Fruit fly (Drosophila melanogaster) whole organism, embryonic: ENCODE results near the gene CG42397.
A peak's percentile ranks its signal among the peaks of the same experiment; 100 is the strongest.

Experiments
- Ada2b ChIP-seq: fragments of 200-800 bp; sonication (Bioruptor generic); IDR thresholded peaks from 2 replicates; pipeline ENCODE4 v1.3.6; 2022; ENCODE audit warnings: missing biosample characterization, missing genetic modification characterization
- Antp ChIP-seq: fragments of 200-800 bp; sonication (Bioruptor generic); optimal IDR thresholded peaks from 3 replicates; lab custom pipeline; 2016; ENCODE audit warnings: missing biosample characterization, missing genetic modification characterization
- Bdp1 ChIP-seq: fragments of 200-800 bp; sonication (Bioruptor generic); optimal IDR thresholded peaks from 3 replicates; lab custom pipeline; 2016; ENCODE audit warnings: missing biosample characterization, missing genetic modification characterization
- CG11085 ChIP-seq: fragments of 200-800 bp; sonication (Bioruptor generic); IDR thresholded peaks from 2 replicates; pipeline ENCODE4 v1.3.6; 2022; ENCODE audit warnings: missing biosample characterization, missing genetic modification characterization
- CG1233 ChIP-seq: fragments of 200-800 bp; sonication (Bioruptor generic); optimal IDR thresholded peaks from 4 replicates; lab custom pipeline; 2018; ENCODE audit warnings: missing biosample characterization, mild to moderate bottlenecking, missing genetic modification characterization
- CG14014 ChIP-seq: fragments of 200-800 bp; sonication (Bioruptor generic); IDR thresholded peaks from 2 replicates; pipeline ENCODE4 v1.3.6; 2022; ENCODE audit warnings: missing biosample characterization, missing genetic modification characterization
- CG14710 ChIP-seq: fragments of 200-800 bp; sonication (Bioruptor generic); optimal IDR thresholded peaks from 3 replicates; lab custom pipeline; 2019; ENCODE audit warnings: missing biosample characterization, mild to moderate bottlenecking, missing genetic modification characterization, moderate library complexity
- CG16863 ChIP-seq: fragments of 200-800 bp; sonication (Bioruptor generic); optimal IDR thresholded peaks from 3 replicates; lab custom pipeline; 2016; ENCODE audit warnings: missing biosample characterization, missing genetic modification characterization
- CG18011 ChIP-seq: fragments of 200-800 bp; sonication (Bioruptor generic); optimal IDR thresholded peaks from 2 replicates; lab custom pipeline; 2017; ENCODE audit warnings: missing biosample characterization, missing genetic modification characterization, mild to moderate bottlenecking, moderate library complexity, missing genotype
- CG30020 ChIP-seq: fragments of 200-800 bp; optimal IDR thresholded peaks from 2 replicates; lab custom pipeline; 2019; ENCODE audit warnings: missing biosample characterization, mild to moderate bottlenecking, missing genetic modification characterization, moderate library complexity
- CG31224 ChIP-seq: fragments of 200-800 bp; sonication (Bioruptor generic); IDR thresholded peaks from 2 replicates; pipeline ENCODE4 v1.3.6; 2022; ENCODE audit warnings: missing biosample characterization, missing genetic modification characterization
- CG3163 ChIP-seq: fragments of 200-800 bp; sonication (Bioruptor generic); optimal IDR thresholded peaks from 3 replicates; lab custom pipeline; 2016; ENCODE audit warnings: missing biosample characterization, missing genetic modification characterization
- CG32772 ChIP-seq: fragments of 200-800 bp; sonication (Bioruptor generic); IDR thresholded peaks from 2 replicates; pipeline ENCODE4 v1.3.6; 2022; ENCODE audit warnings: missing biosample characterization, missing genetic modification characterization
- CG6272 ChIP-seq: fragments of 200-800 bp; sonication (Bioruptor generic); IDR thresholded peaks from 2 replicates; pipeline ENCODE4 v1.3.6; 2022; ENCODE audit warnings: missing biosample characterization, missing genetic modification characterization
- CG6765 ChIP-seq: fragments of 200-800 bp; sonication (Bioruptor generic); optimal IDR thresholded peaks from 3 replicates; lab custom pipeline; 2017; ENCODE audit warnings: missing biosample characterization, mild to moderate bottlenecking, missing genetic modification characterization
- CG6791 ChIP-seq: fragments of 200-800 bp; sonication (Bioruptor generic); IDR thresholded peaks from 3 replicates; pipeline ENCODE4 v1.3.6; 2022; ENCODE audit warnings: missing biosample characterization, missing genetic modification characterization; ENCODE audit not compliant: partially characterized antibody
- CG7786 ChIP-seq: fragments of 200-800 bp; sonication (Bioruptor generic); optimal IDR thresholded peaks from 2 replicates; lab custom pipeline; 2016; ENCODE audit warnings: missing biosample characterization, missing genetic modification characterization
- CG8765 ChIP-seq: fragments of 200-800 bp; sonication (Bioruptor generic); IDR thresholded peaks from 2 replicates; pipeline ENCODE4 v1.3.6; 2022; ENCODE audit warnings: missing biosample characterization, missing genetic modification characterization
- CG9817 ChIP-seq: fragments of 200-800 bp; sonication (Bioruptor generic); optimal IDR thresholded peaks from 2 replicates; lab custom pipeline; 2018; ENCODE audit warnings: missing biosample characterization, mild to moderate bottlenecking, missing genetic modification characterization, moderate library complexity
- Dbx ChIP-seq: fragments of 200-800 bp; sonication (Bioruptor generic); IDR thresholded peaks from 3 replicates; pipeline ENCODE4 v1.3.6; 2022; ENCODE audit warnings: missing biosample characterization, missing genetic modification characterization
- Dp ChIP-seq: fragments of 200-800 bp; sonication (Bioruptor generic); optimal IDR thresholded peaks from 2 replicates; lab custom pipeline; 2018; ENCODE audit warnings: missing biosample characterization, mild to moderate bottlenecking, missing genetic modification characterization, moderate library complexity
- Dref ChIP-seq: fragments of 200-800 bp; sonication (Bioruptor generic); IDR thresholded peaks from 2 replicates; pipeline ENCODE4 v1.3.6; 2022; ENCODE audit warnings: missing biosample characterization, missing genetic modification characterization
- Ets65A ChIP-seq: fragments of 200-800 bp; sonication (Bioruptor generic); peaks from one replicate; lab custom pipeline; 2016; ENCODE audit warnings: missing biosample characterization, missing genetic modification characterization
- Ets97D ChIP-seq: fragments of 200-800 bp; sonication (Bioruptor generic); optimal IDR thresholded peaks from 3 replicates; lab custom pipeline; 2016; ENCODE audit warnings: missing biosample characterization, missing genetic modification characterization
- Hmr ChIP-seq: fragments of 200-800 bp; sonication (Bioruptor generic); optimal IDR thresholded peaks from 3 replicates; lab custom pipeline; 2017; ENCODE audit warnings: mild to moderate bottlenecking, missing biosample characterization, missing genetic modification reagents, missing genetic modification characterization
- Jarid2 ChIP-seq: fragments of 200-800 bp; sonication (Bioruptor generic); optimal IDR thresholded peaks from 3 replicates; lab custom pipeline; 2017; ENCODE audit warnings: mild to moderate bottlenecking, missing biosample characterization, missing genetic modification reagents, missing genetic modification characterization
- Kr ChIP-seq: fragments of 200-800 bp; sonication (Bioruptor generic); optimal IDR thresholded peaks from 2 replicates; lab custom pipeline; 2017; ENCODE audit warnings: missing biosample characterization, mild to moderate bottlenecking, missing genetic modification characterization
- Mrtf ChIP-seq: fragments of 200-800 bp; sonication (Bioruptor generic); IDR thresholded peaks from 3 replicates; pipeline ENCODE4 v1.3.6; 2022; ENCODE audit warnings: missing biosample characterization, missing genetic modification characterization
- Trl ChIP-seq, 3 experiments: fragments of >200 bp in 2 of 3; fragments of 200-800 bp in 1 of 3; sonication (Bioruptor generic) in 1 of 3; optimal IDR thresholded peaks; 2 replicates in 1 of 3; 3 replicates in 2 of 3; lab custom pipeline; 2016 to 2017; ENCODE audit warnings: missing biosample characterization in 1 of 3, missing genetic modification characterization in 1 of 3
- Vsx1 ChIP-seq: fragments of 200-800 bp; sonication (Bioruptor generic); optimal IDR thresholded peaks from 2 replicates; lab custom pipeline; 2017; ENCODE audit warnings: missing biosample characterization, mild to moderate bottlenecking, missing genetic modification characterization, missing genetic modification reagents
- al ChIP-seq: fragments of 200-800 bp; sonication (Bioruptor generic); IDR thresholded peaks from 2 replicates; pipeline ENCODE4 v1.3.6; 2022; ENCODE audit warnings: missing biosample characterization, missing genetic modification characterization
- ash1 ChIP-seq: fragments of 200-800 bp; sonication (Bioruptor generic); optimal IDR thresholded peaks from 2 replicates; lab custom pipeline; 2018; ENCODE audit warnings: missing biosample characterization, mild to moderate bottlenecking, missing genetic modification characterization
- bbx ChIP-seq: fragments of 200-800 bp; sonication (Bioruptor generic); IDR thresholded peaks from 2 replicates; pipeline ENCODE4 v1.3.6; 2022; ENCODE audit warnings: missing biosample characterization, missing genetic modification characterization; ENCODE audit not compliant: partially characterized antibody
- br ChIP-seq: fragments of >200 bp; optimal IDR thresholded peaks from 2 replicates; lab custom pipeline; 2017
- cad ChIP-seq: fragments of >200 bp; optimal IDR thresholded peaks from 2 replicates; lab custom pipeline; 2017; ENCODE audit warnings: missing biosample characterization, missing genetic modification characterization
- chinmo ChIP-seq: fragments of 200-800 bp; sonication (Bioruptor generic); IDR thresholded peaks from 4 replicates; pipeline ENCODE4 v1.3.6; 2022; ENCODE audit warnings: missing biosample characterization, missing genetic modification characterization; ENCODE audit not compliant: partially characterized antibody
- fd3F ChIP-seq: fragments of 200-800 bp; sonication (Bioruptor generic); optimal IDR thresholded peaks from 2 replicates; lab custom pipeline; 2018; ENCODE audit warnings: missing biosample characterization, mild to moderate bottlenecking, missing genetic modification characterization, moderate library complexity
- gfzf ChIP-seq: fragments of 200-800 bp; sonication (Bioruptor generic); optimal IDR thresholded peaks from 2 replicates; lab custom pipeline; 2016; ENCODE audit warnings: missing biosample characterization, mild to moderate bottlenecking, missing genetic modification characterization, moderate library complexity
- hb ChIP-seq: fragments of 200-800 bp; sonication (Bioruptor generic); IDR thresholded peaks from 3 replicates; pipeline ENCODE4 v1.3.6; 2022; ENCODE audit warnings: missing biosample characterization, missing genetic modification characterization; ENCODE audit not compliant: partially characterized antibody
- hkb ChIP-seq, 2 experiments: fragments of 200-800 bp in 1 of 2; fragments of >200 bp in 1 of 2; sonication (Bioruptor generic) in 1 of 2; IDR thresholded peaks in 1 of 2; optimal IDR thresholded peaks in 1 of 2; 2 replicates each; pipeline versions ENCODE4 v1.3.6 to Lab custom; 2017 to 2022; ENCODE audit warnings: missing biosample characterization in 1 of 2, missing genetic modification characterization in 1 of 2
- mld ChIP-seq: fragments of 200-800 bp; sonication (Bioruptor generic); IDR thresholded peaks from 3 replicates; pipeline ENCODE4 v1.3.6; 2022; ENCODE audit warnings: missing biosample characterization, missing genetic modification characterization; ENCODE audit not compliant: partially characterized antibody
- sd ChIP-seq: fragments of 200-800 bp; sonication (Bioruptor generic); optimal IDR thresholded peaks from 3 replicates; lab custom pipeline; 2018; ENCODE audit warnings: missing biosample characterization, mild to moderate bottlenecking, missing genetic modification characterization, moderate library complexity
- sens ChIP-seq: fragments of 200-800 bp; sonication (Bioruptor generic); peaks from one replicate; lab custom pipeline; 2016; ENCODE audit warnings: missing biosample characterization, missing genetic modification characterization
- slou ChIP-seq: fragments of 200-800 bp; sonication (Bioruptor generic); optimal IDR thresholded peaks from 3 replicates; lab custom pipeline; 2016; ENCODE audit warnings: missing biosample characterization, missing genetic modification characterization
- sna ChIP-seq: fragments of 200-800 bp; sonication (Bioruptor generic); IDR thresholded peaks from 2 replicates; pipeline ENCODE4 v1.3.6; 2022; ENCODE audit warnings: missing biosample characterization, missing genetic modification characterization; ENCODE audit not compliant: partially characterized antibody
- sob ChIP-seq: fragments of 200-800 bp; sonication (Bioruptor generic); IDR thresholded peaks from 2 replicates; pipeline ENCODE4 v1.3.6; 2022; ENCODE audit warnings: missing biosample characterization, missing genetic modification characterization
- stc ChIP-seq: fragments of 200-800 bp; sonication (Bioruptor generic); IDR thresholded peaks from 2 replicates; pipeline ENCODE4 v1.3.6; 2022; ENCODE audit warnings: missing biosample characterization, missing genetic modification characterization
- tll ChIP-seq, 2 experiments: fragments of 200-800 bp in 1 of 2; fragments of >200 bp in 1 of 2; sonication (Bioruptor generic) in 1 of 2; optimal IDR thresholded peaks; 2 replicates each; lab custom pipeline; 2017 to 2019; ENCODE audit warnings: missing biosample characterization in 2 of 2, missing genetic modification characterization in 2 of 2, mild to moderate bottlenecking in 1 of 2, moderate library complexity in 1 of 2
- trh ChIP-seq: fragments of 200-800 bp; sonication (Bioruptor generic); optimal IDR thresholded peaks from 2 replicates; lab custom pipeline; 2016; ENCODE audit warnings: missing biosample characterization, missing genetic modification characterization
- yki ChIP-seq: fragments of >200 bp; optimal IDR thresholded peaks from 3 replicates; lab custom pipeline; 2018
- z ChIP-seq: fragments of 200-800 bp; sonication (Bioruptor generic); IDR thresholded peaks from 3 replicates; pipeline ENCODE4 v1.3.6; 2022; ENCODE audit warnings: missing biosample characterization, missing genetic modification characterization

CG42397 gene

DNA sequence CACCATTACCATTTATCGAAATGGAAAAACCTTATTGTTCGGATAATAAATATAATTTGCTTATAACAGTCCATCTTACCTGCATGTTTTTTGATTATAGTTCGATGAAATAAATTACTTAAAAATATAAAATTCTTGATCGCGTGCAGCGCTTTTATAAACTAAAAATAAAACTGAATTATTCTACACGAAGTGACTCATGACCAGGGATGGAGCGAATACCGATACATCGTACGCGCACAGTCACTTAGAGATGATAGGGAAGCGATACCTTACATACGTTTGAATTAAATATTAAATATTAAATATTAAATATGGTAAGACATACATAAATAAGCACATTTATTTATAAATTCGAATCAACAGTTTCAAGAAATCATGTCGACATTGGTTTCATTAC is 19.4 kb upstream of the CG42397 start, which contains the start of gene viaf (continued):
- TF ChIP-seq CG9817 (tag; lab: Kevin White, UChicago) (peak; percentile 16), Dref (GFP tag; lab: Robert Waterston, UW) (peak; percentile 61), CG7786 (no peak), CG11085 (GFP tag; lab: Robert Waterston, UW) (no peak), cad (GFP tag; lab: Kevin White, UChicago) (no peak), CG14710 (peak; percentile 72), sd (tag; lab: Kevin White, UChicago) (no peak), Dbx (GFP tag; lab: Robert Waterston, UW) (0 out of 3 replicates have a peak, but pooled peaks have one; percentile 39), CG8765 (GFP tag; lab: Robert Waterston, UW) (no peak), CG1233 (GFP tag; lab: Kevin White, UChicago) (no peak), trh (GFP tag; lab: Kevin White, UChicago) (no peak), ash1 (GFP tag; lab: Kevin White, UChicago) (no peak), slou (GFP tag; lab: Kevin White, UChicago) (peak; percentile 27), chinmo (GFP tag; lab: Robert Waterston, UW) (peak; percentile 83; the same call in 2 of the 4 replicates), bbx (GFP tag; lab: Robert Waterston, UW) (peak; percentile 96), hb (GFP tag; lab: Robert Waterston, UW) (peak; percentile 87), CG31224 (GFP tag; lab: Robert Waterston, UW) (no peak), hkb (optimal IDR thresholded peaks at IDR 0.05; lab: Kevin White, UChicago) (no peak), hkb (GFP tag; IDR thresholded peaks at IDR 0.05; lab: Robert Waterston, UW) (peak; percentile 66), CG14014 (GFP tag; lab: Robert Waterston, UW) (peak; percentile 25; the same call in 1 of the 2 replicates), CG30020 (tag; lab: Kevin White, UChicago) (peak; percentile 65), fd3F (GFP tag; lab: Kevin White, UChicago) (peak; percentile 30), Ets97D (GFP tag; lab: Kevin White, UChicago) (peak; percentile 23), Kr (GFP tag; lab: Kevin White, UChicago) (no peak), CG18011 (GFP tag; lab: Kevin White, UChicago) (no peak), Trl (optimal IDR thresholded peaks at IDR 0.05; lab: Kevin White, UChicago) (no peak), Trl (GFP tag; optimal IDR thresholded peaks at IDR 0.05; lab: Kevin White, UChicago) (no peak), Jarid2 (GFP tag; lab: Kevin White, UChicago) (peak; percentile 25), gfzf (GFP tag; lab: Kevin White, UChicago) (peak; percentile 8), sna (GFP tag; lab: Robert Waterston, UW) (peak; percentile 94), CG6272 (GFP tag; lab: Robert Waterston, UW) (peak; percentile 34), al (GFP tag; lab: Robert Waterston, UW) (peak; percentile 49), mld (GFP tag; lab: Robert Waterston, UW) (peak; percentile 85; the same call in 1 of the 3 replicates), sob (GFP tag; lab: Robert Waterston, UW) (peak; percentile 77), Ets65A (peak; percentile 86), Mrtf (GFP tag; lab: Robert Waterston, UW) (no peak), Hmr (GFP tag; lab: Kevin White, UChicago) (no peak), Vsx1 (GFP tag; lab: Kevin White, UChicago) (no peak), CG6765 (GFP tag; lab: Kevin White, UChicago) (no peak), z (GFP tag; lab: Robert Waterston, UW) (no peak), Bdp1 (GFP tag; lab: Kevin White, UChicago) (no peak), Antp (GFP tag; lab: Kevin White, UChicago) (no peak), Dp (peak; percentile 43), sens (GFP tag; lab: Kevin White, UChicago) (peak; percentile 84), yki (lab: Kevin White, UChicago) (no peak), Ada2b (GFP tag; lab: Robert Waterston, UW) (no peak), CG6791 (GFP tag; lab: Robert Waterston, UW) (peak; percentile 95), CG16863 (GFP tag; lab: Kevin White, UChicago) (no peak), tll (GFP tag; optimal IDR thresholded peaks at IDR 0.05; lab: Kevin White, UChicago) (no peak), stc (GFP tag; lab: Robert Waterston, UW) (no peak; the same call in 1 of the 2 replicates), CG3163 (GFP tag; lab: Kevin White, UChicago) (no peak), br (lab: Kevin White, UChicago) (no peak), CG32772 (no peak)
